Worm (Caenorhabditis elegans): Measurements from ENCODE around the gene F13D12.3.

ce11 chrII:11747889-11748288 is 27.7 kb downstream of the F13D12.3 start:
- TF ChIP-seq tab-1 (GFP tag; IDR thresholded peaks at IDR 0.05), result no peak
- TF ChIP-seq med-1 (GFP tag; optimal IDR thresholded peaks at IDR 0.05; ENCODE audit: insufficient read depth), result no peak
- no peak for TF ChIP-seq klf-2 (GFP tag; conservative IDR thresholded peaks at IDR 0.05)
- TF ChIP-seq ztf-23 (GFP tag; IDR thresholded peaks at IDR 0.05), result no peak
- TF ChIP-seq T22C8.4 (GFP tag; IDR thresholded peaks at IDR 0.05), result no peak

Measured in whole organism, midembryonic.